Fruit fly (Drosophila melanogaster): ENCODE data around the gene Osi4.

Osi4 gene

DNA sequence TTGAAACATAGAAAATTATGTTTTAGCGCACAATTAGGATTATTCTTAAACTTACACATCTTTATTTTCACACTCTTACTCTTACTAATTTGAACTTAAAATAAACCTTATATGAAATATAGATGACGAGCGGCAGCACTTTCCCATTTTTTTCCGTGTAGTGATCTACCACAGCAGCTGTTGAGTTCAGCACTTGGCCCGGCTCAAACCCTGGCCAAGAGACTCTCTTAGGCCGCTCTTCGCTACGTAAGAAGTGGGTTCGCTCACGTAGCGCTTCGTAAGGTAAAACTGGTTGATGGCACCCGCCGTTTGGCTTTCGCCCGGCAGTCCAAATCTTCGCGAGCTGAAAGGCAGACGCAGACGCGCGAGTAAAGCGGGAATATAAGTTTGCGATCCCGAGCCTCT, 23.1 kb downstream of the Osi4 start, which contains the start of gene Osi24 (continued):
- TF ChIP-seq Gug (GFP tag; IDR thresholded peaks at IDR 0.05) = no peak; the same call in 3 of the 4 replicates
- TF ChIP-seq CG34376 (GFP tag; optimal IDR thresholded peaks at IDR 0.05) = no peak
- peak; percentile 94 for TF ChIP-seq sens (GFP tag)
- TF ChIP-seq abd-A (tag; optimal IDR thresholded peaks at IDR 0.05) = no peak
- TF ChIP-seq CrebB (tag; optimal IDR thresholded peaks at IDR 0.05) = no peak
- peak; percentile 52 for TF ChIP-seq ewg (GFP tag; optimal IDR thresholded peaks at IDR 0.05)
- peak; percentile 33 for TF ChIP-seq bab2 (GFP tag; optimal IDR thresholded peaks at IDR 0.05)
- TF ChIP-seq Ets65A (GFP tag) = peak; percentile 94
- TF ChIP-seq Gsc (GFP tag; IDR thresholded peaks at IDR 0.05) = no peak
- no peak for TF ChIP-seq Bdp1 (GFP tag; optimal IDR thresholded peaks at IDR 0.05)
- TF ChIP-seq YL-1 (GFP tag; optimal IDR thresholded peaks at IDR 0.05) = no peak
- no peak for TF ChIP-seq amos (GFP tag; IDR thresholded peaks at IDR 0.05; ENCODE audit: partially characterized antibody)
- TF ChIP-seq CG18599 (GFP tag; optimal IDR thresholded peaks at IDR 0.05) = peak; percentile 38
- peak; percentile 30; the same call in 1 of the 2 replicates for TF ChIP-seq MBD-R2 (GFP tag; IDR thresholded peaks at IDR 0.05)
- no peak for TF ChIP-seq sna (GFP tag; IDR thresholded peaks at IDR 0.05; ENCODE audit: partially characterized antibody)
- TF ChIP-seq dpn (GFP tag; optimal IDR thresholded peaks at IDR 0.05) = peak; percentile 12 to 46
- peak; percentile 18 for TF ChIP-seq CG6813 (GFP tag; optimal IDR thresholded peaks at IDR 0.05)
- TF ChIP-seq Usf (GFP tag; optimal IDR thresholded peaks at IDR 0.05) = no peak
- TF ChIP-seq Mes4 (GFP tag; optimal IDR thresholded peaks at IDR 0.05) = no peak
- TF ChIP-seq CG2129 (GFP tag; IDR thresholded peaks at IDR 0.05; ENCODE audit: partially characterized antibody) = no peak
- TF ChIP-seq Nf-YC (tag; optimal IDR thresholded peaks at IDR 0.05) = no peak
- TF ChIP-seq CG1024 (GFP tag; IDR thresholded peaks at IDR 0.05) = no peak
- TF ChIP-seq dysf (GFP tag; IDR thresholded peaks at IDR 0.05) = peak; percentile 66
- TF ChIP-seq ase (GFP tag; IDR thresholded peaks at IDR 0.05) = peak; percentile 45; the same call in 1 of the 3 replicates
- TF ChIP-seq pzg (GFP tag; optimal IDR thresholded peaks at IDR 0.05) = no peak
- peak; percentile 13 for TF ChIP-seq CG3281 (GFP tag; optimal IDR thresholded peaks at IDR 0.05)
- TF ChIP-seq CG15479 (GFP tag; optimal IDR thresholded peaks at IDR 0.05) = no peak
- TF ChIP-seq emc (GFP tag; optimal IDR thresholded peaks at IDR 0.05) = no peak
- peak; percentile 49; the same call in 1 of the 3 replicates for TF ChIP-seq H15 (GFP tag; IDR thresholded peaks at IDR 0.05)
- TF ChIP-seq gce (GFP tag; IDR thresholded peaks at IDR 0.05) = no peak
- TF ChIP-seq CG2875 (GFP tag; optimal IDR thresholded peaks at IDR 0.05) = peak; percentile 30
- no peak for TF ChIP-seq CG6854 (GFP tag; optimal IDR thresholded peaks at IDR 0.05)
- TF ChIP-seq CG6689 (GFP tag; IDR thresholded peaks at IDR 0.05) = peak; percentile 64
- peak; percentile 28 for TF ChIP-seq CG10209 (GFP tag; optimal IDR thresholded peaks at IDR 0.05)
- peak; percentile 73 for TF ChIP-seq sisA (GFP tag; IDR thresholded peaks at IDR 0.05)
- TF ChIP-seq slbo (GFP tag; IDR thresholded peaks at IDR 0.05) = peak; percentile 60
- TF ChIP-seq bowl (GFP tag; IDR thresholded peaks at IDR 0.05) = no peak
- TF ChIP-seq zf30C (GFP tag; optimal IDR thresholded peaks at IDR 0.05) = peak; percentile 22
- peak; percentile 55 for TF ChIP-seq CG2678 (tag; optimal IDR thresholded peaks at IDR 0.05)
- no peak for TF ChIP-seq Hand (GFP tag; optimal IDR thresholded peaks at IDR 0.05)
- TF ChIP-seq CG11696 (GFP tag; IDR thresholded peaks at IDR 0.05) = 0 out of 2 replicates have a peak, but pooled peaks have one; percentile 21
- TF ChIP-seq CG34224 (GFP tag; IDR thresholded peaks at IDR 0.05; ENCODE audit: partially characterized antibody) = no peak
- no peak for TF ChIP-seq gfzf (GFP tag; optimal IDR thresholded peaks at IDR 0.05)
- peak; percentile 83 for TF ChIP-seq Sox102F (GFP tag; optimal IDR thresholded peaks at IDR 0.05)
- peak; percentile 39 for TF ChIP-seq CG12219 (GFP tag; optimal IDR thresholded peaks at IDR 0.05)
- peak; percentile 42 for TF ChIP-seq CG1529 (GFP tag; optimal IDR thresholded peaks at IDR 0.05)
- peak; percentile 51 for TF ChIP-seq CG8388 (GFP tag; optimal IDR thresholded peaks at IDR 0.05)
- no peak for TF ChIP-seq br (optimal IDR thresholded peaks at IDR 0.05)
- no peak for TF ChIP-seq mld (GFP tag; IDR thresholded peaks at IDR 0.05; ENCODE audit: partially characterized antibody)
- TF ChIP-seq sc (optimal IDR thresholded peaks at IDR 0.05) = no peak
- peak; percentile 8 for TF ChIP-seq sc (GFP tag; optimal IDR thresholded peaks at IDR 0.05)

All from whole organism, embryonic.